Worm (Caenorhabditis elegans) whole organism, young adult: ENCODE results near the gene cthd-1.

Source experiments
- B0019.2 ChIP-seq: fragments of 200-800 bp; sonication (Bioruptor generic); conservative IDR thresholded peaks from 2 replicates; pipeline ENCODE4 v1.3.6; 2022; ENCODE audit warnings: missing genetic modification reagents, missing genetic modification characterization, missing compliant biosample characterization
- B0035.1 ChIP-seq: sonication (generic microtip); optimal IDR thresholded peaks from 2 replicates; lab custom pipeline; 2016; ENCODE audit warnings: missing genetic modification characterization, mild to moderate bottlenecking, missing compliant biosample characterization, missing genotype, missing genetic modification reagents
- C06A6.2 ChIP-seq: fragments of 200-800 bp; sonication (Bioruptor generic); conservative IDR thresholded peaks from 2 replicates; pipeline ENCODE4 v1.3.6; 2022; ENCODE audit warnings: missing genetic modification characterization, missing compliant biosample characterization
- C17E4.6 ChIP-seq: fragments of 200-800 bp; sonication (Bioruptor generic); IDR thresholded peaks from 2 replicates; pipeline ENCODE4 v1.3.6; 2022; ENCODE audit warnings: missing genetic modification reagents, missing genetic modification characterization, missing compliant biosample characterization
- F33H1.4 ChIP-seq: fragments of 200-800 bp; sonication (Bioruptor generic); IDR thresholded peaks from 2 replicates; pipeline ENCODE4 v1.3.6; 2022; ENCODE audit warnings: missing genetic modification reagents, missing genetic modification characterization, missing compliant biosample characterization
- T07F8.4 ChIP-seq: sonication (generic microtip); optimal IDR thresholded peaks from 2 replicates; lab custom pipeline; 2016; ENCODE audit warnings: mild to moderate bottlenecking, missing genetic modification characterization, moderate library complexity, missing compliant biosample characterization
- Y53G8AR.9 ChIP-seq: fragments of 200-800 bp; sonication (Bioruptor generic); conservative IDR thresholded peaks from 2 replicates; pipeline ENCODE4 v1.3.6; 2022; ENCODE audit warnings: missing genetic modification reagents, missing genetic modification characterization, missing compliant biosample characterization
- Y79H2A.3 ChIP-seq: fragments of 200-800 bp; sonication (Bioruptor generic); conservative IDR thresholded peaks from 2 replicates; pipeline ENCODE4 v1.3.6; 2022; ENCODE audit warnings: missing genetic modification reagents, missing genetic modification characterization, missing compliant biosample characterization
- ZK185.1 ChIP-seq: sonication (generic microtip); optimal IDR thresholded peaks from 2 replicates; lab custom pipeline; 2016; ENCODE audit warnings: mild to moderate bottlenecking, missing genetic modification characterization, missing compliant biosample characterization; ENCODE audit not compliant: poor library complexity, severe bottlenecking
- aptf-2 ChIP-seq: fragments of 200-800 bp; sonication (Bioruptor generic); conservative IDR thresholded peaks from 2 replicates; pipeline ENCODE4 v1.3.6; 2022; ENCODE audit warnings: missing genetic modification reagents, missing genetic modification characterization, missing compliant biosample characterization
- atf-7 ChIP-seq: sonication (generic microtip); optimal IDR thresholded peaks from 2 replicates; lab custom pipeline; 2017; ENCODE audit warnings: mild to moderate bottlenecking, missing genetic modification characterization, missing compliant biosample characterization
- attf-3 ChIP-seq: fragments of 200-800 bp; sonication (Bioruptor generic); conservative IDR thresholded peaks from 2 replicates; pipeline ENCODE4 v1.3.6; 2022; ENCODE audit warnings: missing genetic modification reagents, missing genetic modification characterization, missing compliant biosample characterization
- ccch-3 ChIP-seq: fragments of 200-800 bp; sonication (Bioruptor generic); optimal IDR thresholded peaks from 2 replicates; lab custom pipeline; 2018; ENCODE audit warnings: mild to moderate bottlenecking, missing genetic modification characterization, missing compliant biosample characterization
- cebp-2 ChIP-seq: fragments of 200-800 bp; sonication (Bioruptor generic); IDR thresholded peaks from 2 replicates; pipeline ENCODE4 v1.3.6; 2022; ENCODE audit warnings: missing genetic modification characterization, missing compliant biosample characterization
- ceh-27 ChIP-seq: fragments of 200-800 bp; sonication (Bioruptor generic); optimal IDR thresholded peaks from 2 replicates; lab custom pipeline; 2018; ENCODE audit warnings: mild to moderate bottlenecking, missing genetic modification characterization, moderate library complexity, missing compliant biosample characterization
- ceh-79 ChIP-seq: sonication (generic microtip); optimal IDR thresholded peaks from 2 replicates; lab custom pipeline; 2017; ENCODE audit warnings: mild to moderate bottlenecking, missing genetic modification characterization, missing compliant biosample characterization
- ceh-91 ChIP-seq: fragments of 200-800 bp; sonication (Bioruptor generic); IDR thresholded peaks from 2 replicates; pipeline ENCODE4 v1.3.6; 2022; ENCODE audit warnings: missing genetic modification reagents, missing genetic modification characterization, missing compliant biosample characterization
- dox-1 ChIP-seq: fragments of 200-800 bp; sonication (Bioruptor generic); IDR thresholded peaks from 2 replicates; pipeline ENCODE4 v1.3.6; 2022; ENCODE audit warnings: missing genetic modification reagents, missing genetic modification characterization, missing compliant biosample characterization
- dpl-1 ChIP-seq: fragments of 150-350 bp; optimal IDR thresholded peaks from 2 replicates; lab custom pipeline; 2014; ENCODE audit warnings: missing biosample characterization, missing genetic modification reagents, missing genetic modification characterization
- egl-18 ChIP-seq: fragments of 200-800 bp; sonication (Bioruptor generic); IDR thresholded peaks from 2 replicates; pipeline ENCODE4 v1.3.6; 2022; ENCODE audit warnings: missing genetic modification reagents, missing genetic modification characterization, missing compliant biosample characterization
- egrh-3 ChIP-seq: fragments of 200-800 bp; sonication (Bioruptor generic); IDR thresholded peaks from 2 replicates; pipeline ENCODE4 v1.3.6; 2022; ENCODE audit warnings: missing genetic modification reagents, missing genetic modification characterization, missing compliant biosample characterization
- gei-17 ChIP-seq: fragments of 200-800 bp; sonication (Bioruptor generic); optimal IDR thresholded peaks from 2 replicates; lab custom pipeline; 2018; ENCODE audit warnings: mild to moderate bottlenecking, missing genetic modification characterization, missing compliant biosample characterization
- him-1 ChIP-seq: sonication (generic microtip); optimal IDR thresholded peaks from 2 replicates; lab custom pipeline; 2016; ENCODE audit warnings: missing genotype, missing genetic modification reagents, missing genetic modification characterization, missing compliant biosample characterization
- hmg-20 ChIP-seq: fragments of 200-800 bp; sonication (Bioruptor generic); IDR thresholded peaks from 2 replicates; pipeline ENCODE4 v1.3.6; 2022; ENCODE audit warnings: missing genetic modification reagents, missing genetic modification characterization, missing compliant biosample characterization
- lin-26 ChIP-seq: fragments of 200-800 bp; sonication (Bioruptor generic); IDR thresholded peaks from 2 replicates; pipeline ENCODE4 v1.3.6; 2022; ENCODE audit warnings: missing genetic modification reagents, missing genetic modification characterization, missing compliant biosample characterization
- lin-54 ChIP-seq: fragments of 200-800 bp; sonication (Bioruptor generic); optimal IDR thresholded peaks from 2 replicates; lab custom pipeline; 2018; ENCODE audit warnings: mild to moderate bottlenecking, missing genetic modification characterization, missing compliant biosample characterization
- lsl-1 ChIP-seq: fragments of 200-800 bp; sonication (Bioruptor generic); optimal IDR thresholded peaks from 2 replicates; lab custom pipeline; 2018; ENCODE audit warnings: mild to moderate bottlenecking, missing genetic modification characterization, moderate library complexity, missing compliant biosample characterization
- lsy-27 ChIP-seq: sonication (generic microtip); optimal IDR thresholded peaks from 2 replicates; lab custom pipeline; 2017; ENCODE audit warnings: missing genetic modification characterization, mild to moderate bottlenecking, missing compliant biosample characterization, antibody characterized with exemption, missing genotype, borderline replicate concordance; ENCODE audit not compliant: insufficient read depth
- madf-10 ChIP-seq: sonication (generic microtip); optimal IDR thresholded peaks from 2 replicates; lab custom pipeline; 2016; ENCODE audit warnings: mild to moderate bottlenecking, missing genetic modification characterization, missing compliant biosample characterization
- madf-8 ChIP-seq: fragments of 200-800 bp; sonication (Bioruptor generic); conservative IDR thresholded peaks from 2 replicates; pipeline ENCODE4 v1.3.6; 2022; ENCODE audit warnings: missing genetic modification reagents, missing genetic modification characterization, missing compliant biosample characterization
- mel-28 ChIP-seq: sonication (generic microtip); optimal IDR thresholded peaks from 2 replicates; lab custom pipeline; 2016; ENCODE audit warnings: borderline replicate concordance, mild to moderate bottlenecking, missing genetic modification characterization, missing compliant biosample characterization
- nhr-120 ChIP-seq: fragments of 200-800 bp; sonication (Bioruptor generic); IDR thresholded peaks from 2 replicates; pipeline ENCODE4 v1.3.6; 2022; ENCODE audit warnings: missing genetic modification characterization, missing compliant biosample characterization
- nhr-27 ChIP-seq: fragments of 200-800 bp; sonication (Bioruptor generic); optimal IDR thresholded peaks from 2 replicates; lab custom pipeline; 2018; ENCODE audit warnings: mild to moderate bottlenecking, missing genetic modification characterization, moderate library complexity, missing compliant biosample characterization
- nhr-80 ChIP-seq: sonication (generic microtip); optimal IDR thresholded peaks from 2 replicates; lab custom pipeline; 2016; ENCODE audit warnings: missing genetic modification characterization, missing compliant biosample characterization
- rcor-1 ChIP-seq: fragments of 200-800 bp; sonication (Bioruptor generic); IDR thresholded peaks from 2 replicates; pipeline ENCODE4 v1.3.6; 2022; ENCODE audit warnings: missing genetic modification reagents, missing genetic modification characterization, missing compliant biosample characterization
- rec-8 ChIP-seq, 2 experiments: sonication (generic microtip); optimal IDR thresholded peaks; 2 replicates each; lab custom pipeline; 2016; ENCODE audit warnings: mild to moderate bottlenecking in 2 of 2, missing genetic modification characterization in 2 of 2, missing genetic modification reagents in 2 of 2, missing genotype in 2 of 2, missing biosample characterization in 1 of 2, missing compliant biosample characterization in 1 of 2, moderate library complexity in 1 of 2
- sdz-38 ChIP-seq: sonication (generic microtip); optimal IDR thresholded peaks from 2 replicates; lab custom pipeline; 2016; ENCODE audit warnings: missing genotype, missing genetic modification characterization, missing compliant biosample characterization
- sea-2 ChIP-seq: fragments of 200-800 bp; sonication (Bioruptor generic); IDR thresholded peaks from 2 replicates; pipeline ENCODE4 v1.3.6; 2022; ENCODE audit warnings: missing genetic modification characterization, missing compliant biosample characterization
- snpc-1.1 ChIP-seq: sonication (generic microtip); optimal IDR thresholded peaks from 2 replicates; lab custom pipeline; 2017; ENCODE audit warnings: missing genetic modification characterization, mild to moderate bottlenecking, missing compliant biosample characterization, antibody characterized with exemption, moderate library complexity, missing genotype, missing genetic modification reagents; ENCODE audit not compliant: insufficient read depth
- snpc-1.3 ChIP-seq: sonication (generic microtip); optimal IDR thresholded peaks from 2 replicates; lab custom pipeline; 2017; ENCODE audit warnings: missing genetic modification characterization, mild to moderate bottlenecking, missing compliant biosample characterization, antibody characterized with exemption, moderate library complexity, missing genotype, missing genetic modification reagents; ENCODE audit not compliant: insufficient read depth
- snpc-3.4 ChIP-seq: sonication (generic microtip); optimal IDR thresholded peaks from 2 replicates; lab custom pipeline; 2017; ENCODE audit warnings: missing genetic modification characterization, mild to moderate bottlenecking, missing compliant biosample characterization, antibody characterized with exemption, moderate library complexity, missing genotype, missing genetic modification reagents
- sptf-2 ChIP-seq: fragments of 200-800 bp; sonication (Bioruptor generic); optimal IDR thresholded peaks from 2 replicates; lab custom pipeline; 2018; ENCODE audit warnings: mild to moderate bottlenecking, missing genetic modification characterization, missing compliant biosample characterization
- tbp1 ChIP-seq: fragments of 200-800 bp; sonication (Bioruptor generic); optimal IDR thresholded peaks from 2 replicates; lab custom pipeline; 2018; ENCODE audit warnings: mild to moderate bottlenecking, missing genetic modification characterization, missing compliant biosample characterization
- unc-62 ChIP-seq: fragments of 150-350 bp; optimal IDR thresholded peaks from 2 replicates; lab custom pipeline; 2014; ENCODE audit warnings: missing biosample characterization, missing genetic modification reagents, missing genetic modification characterization
- xnd-1 ChIP-seq: sonication (generic microtip); optimal IDR thresholded peaks from 2 replicates; lab custom pipeline; 2016; ENCODE audit warnings: missing genotype, missing genetic modification reagents, missing genetic modification characterization, missing compliant biosample characterization
- zim-3 ChIP-seq: sonication (generic microtip); optimal IDR thresholded peaks from 2 replicates; lab custom pipeline; 2017; ENCODE audit warnings: mild to moderate bottlenecking, missing genetic modification characterization, moderate library complexity, missing compliant biosample characterization
- ztf-18 ChIP-seq: sonication (generic microtip); optimal IDR thresholded peaks from 2 replicates; lab custom pipeline; 2016; ENCODE audit warnings: missing genotype, mild to moderate bottlenecking, missing genetic modification characterization, missing compliant biosample characterization
- ztf-22 ChIP-seq: fragments of 200-800 bp; sonication (Bioruptor generic); optimal IDR thresholded peaks from 2 replicates; lab custom pipeline; 2018; ENCODE audit warnings: mild to moderate bottlenecking, missing genetic modification characterization, moderate library complexity, missing compliant biosample characterization
- ztf-6 ChIP-seq: fragments of 200-800 bp; sonication (Bioruptor generic); IDR thresholded peaks from 2 replicates; pipeline ENCODE4 v1.3.6; 2022; ENCODE audit warnings: missing genetic modification reagents, missing genetic modification characterization, missing compliant biosample characterization

The cthd-1 gene

ce11 chrV:9703549-9703948 is 25.5 kb downstream of the cthd-1 start:
- TF ChIP-seq snpc-1.1 (tag; lab: Kevin White, UChicago) (no peak), ceh-79 (tag; lab: Kevin White, UChicago) (no peak), madf-8 (peak; percentile 44), egrh-3 (GFP tag; lab: Robert Waterston, UW) (no peak), rec-8 (tag; optimal IDR thresholded peaks at IDR 0.05; lab: Kevin White, UChicago) (no peak), ztf-22 (GFP tag; lab: Kevin White, UChicago) (no peak), hmg-20 (GFP tag; lab: Robert Waterston, UW) (no peak), attf-3 (GFP tag; lab: Robert Waterston, UW) (no peak), snpc-3.4 (tag; lab: Kevin White, UChicago) (no peak), snpc-1.3 (tag; lab: Kevin White, UChicago) (no peak), Y79H2A.3 (GFP tag; lab: Robert Waterston, UW) (no peak), F33H1.4 (GFP tag; lab: Robert Waterston, UW) (peak; percentile 64), gei-17 (GFP tag; lab: Kevin White, UChicago) (no peak), C06A6.2 (GFP tag; lab: Robert Waterston, UW) (no peak), lin-26 (GFP tag; lab: Robert Waterston, UW) (no peak), him-1 (tag; lab: Kevin White, UChicago) (no peak), aptf-2 (GFP tag; lab: Robert Waterston, UW) (no peak), mel-28 (no peak), C17E4.6 (GFP tag; lab: Robert Waterston, UW) (no peak), sea-2 (GFP tag; lab: Robert Waterston, UW) (no peak), ceh-27 (GFP tag; lab: Kevin White, UChicago) (no peak), zim-3 (tag; lab: Kevin White, UChicago) (no peak), Y53G8AR.9 (GFP tag; lab: Robert Waterston, UW) (no peak), nhr-27 (tag; lab: Kevin White, UChicago) (no peak), egl-18 (GFP tag; lab: Robert Waterston, UW) (no peak), madf-10 (tag; lab: Kevin White, UChicago) (no peak), dpl-1 (GFP tag; lab: Kevin White, UChicago) (peak; percentile 43), B0035.1 (no peak), ZK185.1 (tag; lab: Kevin White, UChicago) (no peak), T07F8.4 (no peak), atf-7 (no peak), sptf-2 (GFP tag; lab: Kevin White, UChicago) (no peak), unc-62 (GFP tag; lab: Kevin White, UChicago) (no peak), lsy-27 (no peak), ccch-3 (no peak), sdz-38 (tag; lab: Kevin White, UChicago) (no peak), lin-54 (GFP tag; lab: Kevin White, UChicago) (no peak), cebp-2 (GFP tag; lab: Robert Waterston, UW) (no peak), lsl-1 (peak; percentile 86), rcor-1 (GFP tag; lab: Robert Waterston, UW) (no peak), ztf-6 (GFP tag; lab: Robert Waterston, UW) (no peak), nhr-80 (tag; lab: Kevin White, UChicago) (no peak), nhr-120 (GFP tag; lab: Robert Waterston, UW) (no peak), ceh-91 (peak; percentile 63), xnd-1 (peak; percentile 42), tbp1 (GFP tag; lab: Kevin White, UChicago) (no peak), B0019.2 (no peak), ztf-18 (no peak), dox-1 (no peak)
